Worm (Caenorhabditis elegans) whole organism, L4/young adult: ENCODE results near the gene bcl-7.

ENCODE experiments used
- W03F9.2 ChIP-seq: fragments of 150-350 bp; optimal IDR thresholded peaks from 2 replicates; lab custom pipeline; 2014; ENCODE audit warnings: missing biosample characterization, missing genetic modification characterization
- him-1 ChIP-seq: sonication (generic microtip); optimal IDR thresholded peaks from 2 replicates; lab custom pipeline; 2016; ENCODE audit warnings: missing genotype, missing genetic modification reagents, missing genetic modification characterization, missing compliant biosample characterization

DNA sequence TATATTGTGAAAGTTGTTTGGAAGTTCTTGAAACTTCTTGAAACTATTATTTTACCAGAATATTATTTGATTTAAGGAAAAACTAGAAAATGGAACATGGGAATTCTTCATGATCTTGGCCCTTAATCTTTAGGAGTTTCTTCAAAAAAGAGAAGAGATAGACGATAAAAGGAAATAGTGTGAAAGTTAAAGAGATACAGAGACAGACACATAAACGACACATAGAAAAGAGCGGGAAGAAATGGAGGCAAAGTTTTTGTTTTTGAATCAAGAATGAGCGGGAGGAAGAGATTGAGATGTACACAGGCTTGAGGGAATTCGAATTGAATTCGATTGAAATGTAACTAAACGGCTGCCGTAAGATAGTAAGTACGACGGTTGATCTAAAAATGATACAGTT is 28.4 kb upstream of the bcl-7 start:
- no peak for TF ChIP-seq W03F9.2
- no peak for TF ChIP-seq him-1 (tag; lab: Kevin White, UChicago)
